Worm (Caenorhabditis elegans) whole organism, L1 larva: ENCODE results near the gene tbb-6.

Experiments
- C16A3.4 ChIP-seq: fragments of 150-350 bp; optimal IDR thresholded peaks from 2 replicates; lab custom pipeline; 2014; ENCODE audit warnings: missing biosample characterization, missing genetic modification characterization
- F16B12.6 ChIP-seq: fragments of 150-350 bp; optimal IDR thresholded peaks from 2 replicates; lab custom pipeline; 2014; ENCODE audit warnings: missing biosample characterization, missing genetic modification characterization
- aha-1 ChIP-seq: fragments of 150-350 bp; optimal IDR thresholded peaks from 2 replicates; lab custom pipeline; 2014; ENCODE audit warnings: missing biosample characterization, missing genetic modification characterization
- alr-1 ChIP-seq: fragments of 200-800 bp; sonication (Bioruptor generic); optimal IDR thresholded peaks from 2 replicates; lab custom pipeline; 2018; ENCODE audit warnings: borderline replicate concordance, mild to moderate bottlenecking, missing genetic modification characterization, missing compliant biosample characterization
- ceh-8 ChIP-seq: fragments of 200-800 bp; sonication (Bioruptor generic); optimal IDR thresholded peaks from 2 replicates; lab custom pipeline; 2018; ENCODE audit warnings: mild to moderate bottlenecking, missing genetic modification characterization, moderate library complexity, missing compliant biosample characterization
- ceh-90 ChIP-seq: sonication (generic microtip); optimal IDR thresholded peaks from 2 replicates; lab custom pipeline; 2016; ENCODE audit warnings: missing genetic modification characterization, missing compliant biosample characterization
- ces-1 ChIP-seq: fragments of 150-350 bp; optimal IDR thresholded peaks from 2 replicates; lab custom pipeline; 2014; ENCODE audit warnings: missing biosample characterization, missing genetic modification reagents, missing genetic modification characterization
- dsc-1 ChIP-seq: sonication (generic microtip); optimal IDR thresholded peaks from 2 replicates; lab custom pipeline; 2016; ENCODE audit warnings: mild to moderate bottlenecking, missing genetic modification characterization, missing compliant biosample characterization
- efl-1 ChIP-seq, 4 experiments: fragments of 150-350 bp; optimal IDR thresholded peaks in 3 of 4; peaks in 1 of 4; 1 replicate in 1 of 4; 2 replicates in 3 of 4; lab custom pipeline; 2014; ENCODE audit warnings: missing biosample characterization in 2 of 4, missing genetic modification characterization in 2 of 4, missing genetic modification reagents in 2 of 4
- efl-3 ChIP-seq: fragments of 200-800 bp; sonication (Bioruptor generic); optimal IDR thresholded peaks from 2 replicates; lab custom pipeline; 2018; ENCODE audit warnings: mild to moderate bottlenecking, missing genetic modification characterization, missing compliant biosample characterization
- egl-27 ChIP-seq, 2 experiments: fragments of 150-350 bp in 1 of 2; sonication (generic microtip); optimal IDR thresholded peaks; 3 replicates each; lab custom pipeline; 2017 to 2018; ENCODE audit warnings: missing biosample characterization in 2 of 2, missing genetic modification characterization in 2 of 2, missing genetic modification reagents in 2 of 2
- ets-5 ChIP-seq: fragments of 200-800 bp; sonication (Bioruptor generic); IDR thresholded peaks from 2 replicates; pipeline ENCODE4 v1.3.6; 2022; ENCODE audit warnings: missing genetic modification characterization, missing compliant biosample characterization
- fkh-8 ChIP-seq: sonication (generic microtip); optimal IDR thresholded peaks from 2 replicates; lab custom pipeline; 2016; ENCODE audit warnings: mild to moderate bottlenecking, missing genetic modification characterization, missing compliant biosample characterization
- fos-1 ChIP-seq: fragments of 150-350 bp; optimal IDR thresholded peaks from 2 replicates; lab custom pipeline; 2014; ENCODE audit warnings: missing biosample characterization, missing genetic modification characterization
- grh-1 ChIP-seq: fragments of 200-800 bp; sonication (Bioruptor generic); IDR thresholded peaks from 2 replicates; pipeline ENCODE4 v1.3.6; 2022; ENCODE audit warnings: missing genetic modification reagents, missing genetic modification characterization, missing compliant biosample characterization
- hlh-17 ChIP-seq: fragments of 200-800 bp; sonication (Bioruptor generic); optimal IDR thresholded peaks from 2 replicates; lab custom pipeline; 2018; ENCODE audit warnings: missing genetic modification characterization, mild to moderate bottlenecking, missing compliant biosample characterization, moderate library complexity, borderline replicate concordance
- hpl-2 ChIP-seq: fragments of 150-350 bp; optimal IDR thresholded peaks from 2 replicates; lab custom pipeline; 2014; ENCODE audit warnings: missing biosample characterization, missing genetic modification reagents, missing genetic modification characterization
- irx-1 ChIP-seq: sonication (generic microtip); optimal IDR thresholded peaks from 2 replicates; lab custom pipeline; 2016; ENCODE audit warnings: missing genetic modification characterization, missing compliant biosample characterization
- isw-1 ChIP-seq: fragments of 200-800 bp; sonication (Bioruptor generic); IDR thresholded peaks from 2 replicates; pipeline ENCODE4 v1.3.6; 2022; ENCODE audit warnings: missing genetic modification characterization, missing compliant biosample characterization
- jun-1 ChIP-seq: fragments of 150-350 bp; optimal IDR thresholded peaks from 2 replicates; lab custom pipeline; 2014; ENCODE audit warnings: missing biosample characterization, missing genetic modification reagents, missing genetic modification characterization
- lin-14 ChIP-seq: fragments of 200-800 bp; sonication (Bioruptor generic); optimal IDR thresholded peaks from 2 replicates; lab custom pipeline; 2018; ENCODE audit warnings: mild to moderate bottlenecking, missing genetic modification characterization, moderate library complexity, missing compliant biosample characterization
- lin-15B ChIP-seq: fragments of 150-350 bp; sonication (generic microtip); optimal IDR thresholded peaks from 3 replicates; lab custom pipeline; 2014; ENCODE audit warnings: missing biosample characterization, missing genetic modification characterization
- lin-35 ChIP-seq, 2 experiments: fragments of 150-350 bp; optimal IDR thresholded peaks; 2 replicates each; lab custom pipeline; 2014; ENCODE audit warnings: missing biosample characterization in 2 of 2, missing genetic modification characterization in 2 of 2, missing genetic modification reagents in 2 of 2
- lin-39 ChIP-seq: fragments of 150-350 bp; optimal IDR thresholded peaks from 2 replicates; lab custom pipeline; 2014; ENCODE audit warnings: missing biosample characterization, missing genetic modification reagents, missing genetic modification characterization
- lsy-2 ChIP-seq, 2 experiments: fragments of 150-350 bp; optimal IDR thresholded peaks; 2 replicates each; lab custom pipeline; 2014; ENCODE audit warnings: missing biosample characterization in 2 of 2, missing genetic modification characterization in 2 of 2
- mab-9 ChIP-seq: fragments of 200-800 bp; sonication (Bioruptor generic); IDR thresholded peaks from 2 replicates; pipeline ENCODE4 v1.3.6; 2022; ENCODE audit warnings: missing genetic modification reagents, missing genetic modification characterization, missing compliant biosample characterization
- mep-1 ChIP-seq: fragments of 150-350 bp; optimal IDR thresholded peaks from 2 replicates; lab custom pipeline; 2014; ENCODE audit warnings: missing biosample characterization, missing genetic modification characterization
- nhr-19 ChIP-seq: fragments of 200-800 bp; sonication (Bioruptor generic); conservative IDR thresholded peaks from 2 replicates; pipeline ENCODE4 v1.3.6; 2022; ENCODE audit warnings: missing genetic modification characterization, missing compliant biosample characterization
- nhr-20 ChIP-seq: sonication (generic microtip); optimal IDR thresholded peaks from 2 replicates; lab custom pipeline; 2016; ENCODE audit warnings: mild to moderate bottlenecking, missing genetic modification characterization, missing compliant biosample characterization
- nhr-237 ChIP-seq: fragments of 150-350 bp; optimal IDR thresholded peaks from 2 replicates; lab custom pipeline; 2014; ENCODE audit warnings: missing biosample characterization, missing genetic modification characterization
- nhr-28 ChIP-seq: fragments of 150-350 bp; optimal IDR thresholded peaks from 2 replicates; lab custom pipeline; 2014; ENCODE audit warnings: missing biosample characterization, missing genetic modification characterization
- nhr-71 ChIP-seq: sonication (generic microtip); optimal IDR thresholded peaks from 2 replicates; lab custom pipeline; 2016; ENCODE audit warnings: mild to moderate bottlenecking, missing genetic modification characterization, moderate library complexity, missing compliant biosample characterization
- nhr-76 ChIP-seq: sonication (generic microtip); optimal IDR thresholded peaks from 2 replicates; lab custom pipeline; 2017; ENCODE audit warnings: missing biosample characterization, missing genetic modification characterization
- nhr-77 ChIP-seq: fragments of 150-350 bp; optimal IDR thresholded peaks from 2 replicates; lab custom pipeline; 2014; ENCODE audit warnings: missing biosample characterization, missing genetic modification characterization
- pag-3 ChIP-seq: sonication (generic microtip); optimal IDR thresholded peaks from 2 replicates; lab custom pipeline; 2017; ENCODE audit warnings: missing genetic modification characterization, mild to moderate bottlenecking, missing compliant biosample characterization, antibody characterized with exemption, borderline replicate concordance; ENCODE audit not compliant: insufficient read depth
- pax-3 ChIP-seq: fragments of 200-800 bp; sonication (Bioruptor generic); optimal IDR thresholded peaks from 2 replicates; lab custom pipeline; 2018; ENCODE audit warnings: mild to moderate bottlenecking, missing genetic modification characterization, moderate library complexity, missing compliant biosample characterization
- rnt-1 ChIP-seq: sonication (generic microtip); optimal IDR thresholded peaks from 2 replicates; lab custom pipeline; 2016; ENCODE audit warnings: mild to moderate bottlenecking, missing genetic modification characterization, moderate library complexity, missing compliant biosample characterization
- snpc-4 ChIP-seq: fragments of 150-350 bp; optimal IDR thresholded peaks from 2 replicates; lab custom pipeline; 2014; ENCODE audit warnings: missing biosample characterization, missing genetic modification characterization
- snu-23 ChIP-seq: sonication (generic microtip); optimal IDR thresholded peaks from 2 replicates; lab custom pipeline; 2016; ENCODE audit warnings: missing genetic modification characterization, missing compliant biosample characterization
- swsn-7 ChIP-seq: sonication (generic microtip); optimal IDR thresholded peaks from 2 replicates; lab custom pipeline; 2016; ENCODE audit warnings: missing genetic modification characterization, missing compliant biosample characterization
- tlp-1 ChIP-seq: fragments of 150-350 bp; optimal IDR thresholded peaks from 2 replicates; lab custom pipeline; 2014; ENCODE audit warnings: missing biosample characterization, missing genetic modification characterization
- unc-130 ChIP-seq: fragments of 150-350 bp; optimal IDR thresholded peaks from 2 replicates; lab custom pipeline; 2017; ENCODE audit warnings: missing biosample characterization, missing genetic modification characterization, inconsistent platforms
- unc-62 ChIP-seq: fragments of 150-350 bp; optimal IDR thresholded peaks from 2 replicates; lab custom pipeline; 2014; ENCODE audit warnings: missing biosample characterization, missing genetic modification reagents, missing genetic modification characterization
- unc-98 ChIP-seq: fragments of 200-800 bp; sonication (Bioruptor generic); IDR thresholded peaks from 2 replicates; pipeline ENCODE4 v1.3.6; 2022; ENCODE audit warnings: missing genetic modification characterization, missing compliant biosample characterization
- vab-15 ChIP-seq: sonication (generic microtip); optimal IDR thresholded peaks from 2 replicates; lab custom pipeline; 2017; ENCODE audit warnings: missing genotype, mild to moderate bottlenecking, missing genetic modification characterization, missing compliant biosample characterization
- ztf-11 ChIP-seq, 2 experiments: sonication (generic microtip); optimal IDR thresholded peaks; 2 replicates each; lab custom pipeline; 2016 to 2017; ENCODE audit warnings: missing genetic modification characterization in 2 of 2, missing biosample characterization in 1 of 2, missing compliant biosample characterization in 1 of 2
- ztf-4 ChIP-seq: fragments of 150-350 bp; optimal IDR thresholded peaks from 2 replicates; lab custom pipeline; 2014; ENCODE audit warnings: missing biosample characterization, missing genetic modification characterization

tbb-6 gene

ce11 chrV:12234293-12235004 lies 26.9 kb upstream of the tbb-6 start, which contains the start of gene myo-3:
TSS of gene myo-3 (minus strand) at chrV:12234343.
- TF ChIP-seq nhr-19 (GFP tag; lab: Robert Waterston, UW), result peak; percentile 26
- peak; percentile 23 for TF ChIP-seq dsc-1 (tag; lab: Kevin White, UChicago)
- TF ChIP-seq efl-1 (optimal IDR thresholded peaks at IDR 0.05; lab: Kevin White, UChicago), result no peak
- TF ChIP-seq efl-1 (GFP tag; optimal IDR thresholded peaks at IDR 0.05 in 1 of 2; lab: Kevin White, UChicago), result peak in 1 of 2 experiments; percentile 31
- peak; percentile 8 for TF ChIP-seq nhr-20 (tag; lab: Kevin White, UChicago)
- no peak for TF ChIP-seq lin-35 (GFP tag; optimal IDR thresholded peaks at IDR 0.05; lab: Kevin White, UChicago)
- peak in 1 of 2 experiments; percentile 27 for TF ChIP-seq lsy-2 (tag; optimal IDR thresholded peaks at IDR 0.05; lab: Kevin White, UChicago)
- peak; percentile 19 for TF ChIP-seq snu-23 (GFP tag; lab: Kevin White, UChicago)
- TF ChIP-seq nhr-28 (tag; lab: Kevin White, UChicago), result no peak
- TF ChIP-seq unc-130 (tag; lab: Kevin White, UChicago), result peak; percentile 13
- no peak for TF ChIP-seq hpl-2
- TF ChIP-seq C16A3.4 (tag; lab: Kevin White, UChicago), result no peak
- TF ChIP-seq lin-14 (GFP tag; lab: Kevin White, UChicago), result peak; percentile 79
- TF ChIP-seq nhr-71 (tag; lab: Kevin White, UChicago), result peak; percentile 68
- peak; percentile 61 for TF ChIP-seq rnt-1 (tag; lab: Kevin White, UChicago)
- TF ChIP-seq, all 84 proteins: peak for 10

- no peak for TF ChIP-seq nhr-77 (tag; lab: Kevin White, UChicago)
- no peak for TF ChIP-seq nhr-28 (tag; lab: Kevin White, UChicago)
- TF ChIP-seq lin-14 (GFP tag; lab: Kevin White, UChicago), result peak; percentile 78
- TF ChIP-seq efl-1 (optimal IDR thresholded peaks at IDR 0.05; lab: Kevin White, UChicago), result no peak
- no peak for TF ChIP-seq efl-1 (GFP tag; optimal IDR thresholded peaks at IDR 0.05 in 1 of 2; lab: Kevin White, UChicago)
- TF ChIP-seq hlh-17 (GFP tag; lab: Kevin White, UChicago), result no peak
- no peak for TF ChIP-seq jun-1 (tag; lab: Kevin White, UChicago)
- peak; percentile 85 for TF ChIP-seq lin-39 (tag; lab: Kevin White, UChicago)
- TF ChIP-seq efl-3 (GFP tag; lab: Kevin White, UChicago), result no peak
- no peak for TF ChIP-seq unc-98 (GFP tag; lab: Robert Waterston, UW)
- no peak for TF ChIP-seq swsn-7 (tag; lab: Kevin White, UChicago)
- no peak for TF ChIP-seq F16B12.6 (tag; lab: Kevin White, UChicago)
- no peak for TF ChIP-seq ceh-90 (tag; lab: Kevin White, UChicago)
- no peak for TF ChIP-seq unc-130 (tag; lab: Kevin White, UChicago)
- TF ChIP-seq vab-15 (tag; lab: Kevin White, UChicago), result no peak
- no peak for TF ChIP-seq egl-27 (tag; optimal IDR thresholded peaks at IDR 0.05; lab: Kevin White, UChicago)
- no peak for TF ChIP-seq tlp-1
- no peak for TF ChIP-seq ztf-11 (tag; optimal IDR thresholded peaks at IDR 0.05; lab: Kevin White, UChicago)
- TF ChIP-seq pax-3 (tag; lab: Kevin White, UChicago), result no peak
- TF ChIP-seq ets-5 (GFP tag; lab: Robert Waterston, UW), result no peak
- peak; percentile 38 for TF ChIP-seq snu-23 (GFP tag; lab: Kevin White, UChicago)
- TF ChIP-seq lsy-2 (tag; optimal IDR thresholded peaks at IDR 0.05; lab: Kevin White, UChicago), result peak; percentile 32 to 60
- TF ChIP-seq isw-1, result no peak
- TF ChIP-seq nhr-76 (tag; lab: Kevin White, UChicago), result no peak
- TF ChIP-seq alr-1, result no peak
- peak; percentile 33 for TF ChIP-seq dsc-1 (tag; lab: Kevin White, UChicago)
- TF ChIP-seq fos-1 (tag; lab: Kevin White, UChicago), result no peak
- no peak for TF ChIP-seq ces-1 (GFP tag; lab: Kevin White, UChicago)
- TF ChIP-seq rnt-1 (tag; lab: Kevin White, UChicago), result peak; percentile 75
- no peak for TF ChIP-seq mep-1
- TF ChIP-seq irx-1 (tag; lab: Kevin White, UChicago), result no peak
- no peak for TF ChIP-seq lin-15B (tag; lab: Kevin White, UChicago)
- no peak for TF ChIP-seq nhr-237 (tag; lab: Kevin White, UChicago)
- TF ChIP-seq snpc-4, result no peak
- TF ChIP-seq unc-62 (GFP tag; lab: Kevin White, UChicago), result no peak
- TF ChIP-seq ceh-8 (GFP tag; lab: Kevin White, UChicago), result no peak
- TF ChIP-seq aha-1 (tag; lab: Kevin White, UChicago), result no peak
- TF ChIP-seq grh-1 (GFP tag; lab: Robert Waterston, UW), result no peak
- TF ChIP-seq mab-9, result no peak
- no peak for TF ChIP-seq fkh-8 (tag; lab: Kevin White, UChicago)
- no peak for TF ChIP-seq hpl-2
- no peak for TF ChIP-seq ztf-4 (tag; lab: Kevin White, UChicago)
- no peak for TF ChIP-seq nhr-20 (tag; lab: Kevin White, UChicago)
- peak; percentile 66 for TF ChIP-seq pag-3 (tag; lab: Kevin White, UChicago)
Measured at ce11 chrV:12235502-12235901, 25.8 kb upstream of the tbb-6 start.
